Fruit fly (Drosophila melanogaster): ENCODE data around the gene Septin2.
A peak's percentile ranks its signal among the peaks of the same experiment; 100 is the strongest.

Gene Septin2

DNA sequence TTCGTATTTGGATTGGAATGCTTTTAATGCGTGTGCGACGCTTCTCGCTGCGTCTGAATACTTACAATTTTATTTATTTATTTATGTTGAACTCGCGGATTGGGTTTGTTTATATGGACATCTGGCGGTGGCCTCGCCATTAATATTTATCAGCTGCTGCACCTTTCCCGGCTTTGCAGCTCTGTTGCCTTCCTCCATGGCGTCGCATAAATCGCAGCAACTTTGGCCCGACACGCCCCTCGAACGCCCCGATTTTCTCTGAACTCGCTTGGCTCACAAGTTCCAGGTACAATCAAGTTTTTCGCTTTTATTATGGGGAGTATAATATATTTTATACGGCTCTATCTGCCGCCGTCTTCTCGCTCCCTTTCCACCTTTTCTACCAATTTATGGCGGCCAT, 12.0 kb upstream of the Septin2 start:
- no peak for TF ChIP-seq noc (tag; optimal IDR thresholded peaks at IDR 0.05)

DNA sequence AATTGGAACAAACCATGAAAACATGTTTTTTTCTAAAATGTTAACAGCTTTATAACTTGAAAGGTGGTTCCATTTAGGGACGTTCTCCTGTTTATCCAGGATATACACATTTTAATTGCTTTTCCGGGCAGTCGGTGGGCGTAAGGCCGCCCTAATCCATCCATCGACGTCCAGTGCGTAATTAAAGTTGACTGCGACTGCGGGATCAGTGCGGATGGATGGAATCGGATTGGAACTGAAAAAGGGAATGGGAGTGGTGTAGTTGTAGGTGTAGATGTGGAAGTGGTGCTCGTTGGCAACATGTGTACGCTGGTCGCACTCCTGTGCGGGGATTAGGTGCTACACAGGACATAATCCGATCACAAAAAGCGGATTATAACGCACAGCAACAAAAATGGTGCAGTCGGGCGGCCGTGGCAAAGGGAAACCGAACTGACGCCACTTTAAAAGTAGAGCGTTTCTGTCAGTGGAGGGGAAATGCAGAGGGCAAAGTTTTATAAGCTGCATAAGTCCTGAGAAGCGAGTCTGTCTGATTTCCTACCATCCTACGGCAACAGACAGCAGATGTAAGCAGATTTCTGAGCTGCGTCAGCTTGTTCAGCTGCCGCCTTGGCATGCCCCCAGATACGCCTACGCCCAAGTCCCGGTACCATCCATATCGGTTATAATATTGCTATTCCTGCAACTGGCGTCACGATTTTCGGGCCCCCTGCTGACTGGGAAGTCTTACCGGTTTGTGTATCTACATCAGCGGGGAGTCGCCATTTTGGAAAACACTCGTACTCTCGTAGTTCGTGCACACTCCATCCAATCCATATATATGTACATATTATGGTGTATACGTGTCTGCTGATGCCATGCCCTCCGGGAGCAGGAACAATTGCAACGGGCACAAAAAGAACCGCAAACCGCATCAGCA, 9.5 kb upstream of the Septin2 start:
- no peak for TF ChIP-seq noc (tag; optimal IDR thresholded peaks at IDR 0.05)

DNA sequence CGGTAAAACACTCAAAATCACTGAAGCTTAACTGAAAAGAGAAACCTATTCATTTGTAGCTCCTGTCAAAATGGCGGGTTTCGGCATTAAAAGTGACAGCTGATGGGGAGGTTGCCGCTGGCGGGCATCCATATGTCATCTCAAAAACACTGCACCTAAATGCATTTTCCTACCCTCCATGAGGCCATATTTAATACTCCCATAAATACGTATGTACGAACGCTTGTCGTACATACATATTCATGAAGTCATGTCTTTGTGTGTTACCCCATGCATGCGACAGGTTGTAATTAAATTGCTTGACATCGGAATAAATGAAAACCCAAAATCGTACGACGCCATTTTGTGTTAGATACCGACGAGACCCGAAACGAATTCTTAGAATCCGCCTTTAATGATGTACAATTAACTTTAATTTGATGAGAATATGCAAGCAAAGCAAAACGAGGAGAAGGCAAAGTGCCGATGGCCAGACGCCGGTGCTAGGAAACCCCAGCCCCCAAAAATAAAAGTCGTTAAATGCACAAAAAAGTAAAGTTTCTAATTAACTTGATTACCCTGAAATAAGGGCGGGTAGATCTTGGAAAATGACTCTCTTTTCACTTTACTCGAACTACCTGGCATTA, 8.3 kb upstream of the Septin2 start:
- TF ChIP-seq noc (tag; optimal IDR thresholded peaks at IDR 0.05), result no peak

DNA sequence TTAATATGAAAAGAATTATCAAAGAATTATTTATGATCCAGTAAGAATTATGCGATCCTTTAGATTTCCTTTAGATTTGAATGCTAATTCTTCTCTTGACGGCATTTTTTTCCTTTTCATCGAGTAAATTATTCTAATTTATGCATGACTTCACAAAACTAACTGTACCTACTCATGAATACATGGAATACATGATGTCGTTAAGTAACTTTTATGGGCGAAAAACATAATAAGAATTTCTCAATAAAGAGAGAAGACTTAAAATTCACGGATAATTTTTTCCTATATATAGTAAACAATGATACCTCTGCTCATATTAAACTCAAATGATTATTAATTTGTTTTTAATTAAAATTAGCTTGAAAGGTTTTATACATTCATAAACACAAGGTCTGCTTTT, 7.7 kb upstream of the Septin2 start:
- TF ChIP-seq noc (tag; optimal IDR thresholded peaks at IDR 0.05), result no peak

DNA sequence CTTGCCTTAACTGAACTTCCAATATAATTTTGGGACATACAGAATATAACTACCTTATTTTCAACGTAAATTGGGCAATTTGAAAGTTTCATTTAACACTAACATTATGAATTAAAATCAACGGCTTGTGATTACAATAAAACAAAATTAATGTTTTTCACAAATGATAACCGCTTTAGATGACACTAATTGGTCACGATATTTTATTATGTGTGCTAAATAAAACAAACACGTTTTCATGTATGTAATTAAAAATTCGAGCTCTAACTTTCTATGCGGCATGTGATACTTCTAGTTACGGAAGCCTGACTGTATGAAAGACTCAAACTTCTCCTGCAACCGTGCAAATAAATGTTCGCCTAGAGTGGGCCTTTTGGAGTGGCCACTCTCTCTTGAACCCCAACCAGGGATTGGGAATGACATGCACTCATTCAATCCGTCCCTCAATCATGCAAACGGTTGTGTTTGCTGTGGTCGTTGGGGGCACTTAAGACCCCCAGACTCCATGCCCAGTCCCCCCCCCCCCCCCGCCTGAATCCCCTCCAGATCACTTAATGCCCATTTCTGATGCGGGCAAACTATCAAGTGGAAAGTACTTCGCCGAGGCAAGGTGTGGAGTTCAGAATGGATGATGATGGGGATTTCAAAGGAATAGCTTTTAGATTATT, 7.1 kb upstream of the Septin2 start:
- no peak for TF ChIP-seq noc (tag; optimal IDR thresholded peaks at IDR 0.05)

DNA sequence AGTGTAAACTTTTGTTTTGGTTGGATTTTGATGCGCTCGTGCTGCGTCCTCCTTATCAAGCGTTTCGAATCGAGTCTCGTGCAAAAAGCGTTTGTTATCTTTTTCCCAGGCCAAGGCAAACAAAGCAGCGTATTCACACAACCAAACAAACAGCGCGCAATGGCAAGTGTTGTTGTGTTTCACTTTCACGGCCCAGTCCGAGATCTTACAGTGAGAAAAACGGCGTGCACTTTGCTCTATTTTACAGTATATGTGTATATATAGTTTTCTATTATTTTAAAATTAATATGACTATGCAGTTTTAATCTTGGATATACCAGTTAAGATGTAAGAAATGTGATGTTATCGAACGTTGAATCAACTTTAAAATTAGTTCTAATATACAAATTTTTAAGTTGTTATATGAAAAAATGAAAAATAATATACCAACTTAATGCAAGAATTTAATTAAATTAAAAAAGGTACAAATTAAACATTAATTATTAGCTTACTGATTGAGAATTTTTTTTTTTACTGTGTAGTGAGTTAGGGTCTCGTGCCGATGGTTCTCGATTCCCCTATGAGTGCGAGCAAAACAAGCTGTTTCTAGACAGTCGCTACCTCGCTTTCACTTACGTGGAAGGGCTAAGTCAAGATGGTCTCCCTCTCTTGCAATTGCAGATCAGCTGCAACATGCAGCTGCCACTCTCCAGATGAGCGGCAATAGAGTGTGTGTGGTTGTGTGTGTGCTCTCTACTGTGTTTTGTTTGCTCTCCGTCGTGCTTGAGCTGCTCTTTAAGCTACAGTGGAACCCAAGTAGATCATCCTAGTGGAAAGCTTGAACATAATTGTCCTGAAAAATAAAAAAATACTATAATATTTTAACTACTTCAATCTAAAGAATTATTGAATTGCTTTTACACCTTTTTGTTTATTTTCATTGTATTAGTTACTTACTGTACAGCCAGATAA, 6.3 kb upstream of the Septin2 start:
- peak; percentile 91 for TF ChIP-seq noc (tag; optimal IDR thresholded peaks at IDR 0.05)

DNA sequence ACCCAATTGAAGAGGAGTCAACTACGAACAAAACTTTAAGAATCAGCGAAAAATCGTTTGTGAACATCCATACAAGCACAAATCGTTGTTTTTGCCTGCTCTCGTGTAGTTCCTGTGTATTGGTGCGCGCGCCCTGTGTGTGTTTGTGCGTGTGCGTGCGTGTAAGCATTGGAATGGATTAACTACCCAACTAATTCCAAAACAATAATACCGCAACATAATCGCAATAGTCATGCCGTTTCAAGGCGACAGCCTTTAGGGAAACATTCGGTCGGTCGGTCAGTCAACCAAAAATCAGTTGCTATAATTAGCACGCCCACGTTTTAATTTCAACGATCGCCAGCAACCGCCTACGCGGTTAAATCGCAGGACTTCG, 5.3 kb upstream of the Septin2 start:
- no peak for TF ChIP-seq noc (tag; optimal IDR thresholded peaks at IDR 0.05)

DNA sequence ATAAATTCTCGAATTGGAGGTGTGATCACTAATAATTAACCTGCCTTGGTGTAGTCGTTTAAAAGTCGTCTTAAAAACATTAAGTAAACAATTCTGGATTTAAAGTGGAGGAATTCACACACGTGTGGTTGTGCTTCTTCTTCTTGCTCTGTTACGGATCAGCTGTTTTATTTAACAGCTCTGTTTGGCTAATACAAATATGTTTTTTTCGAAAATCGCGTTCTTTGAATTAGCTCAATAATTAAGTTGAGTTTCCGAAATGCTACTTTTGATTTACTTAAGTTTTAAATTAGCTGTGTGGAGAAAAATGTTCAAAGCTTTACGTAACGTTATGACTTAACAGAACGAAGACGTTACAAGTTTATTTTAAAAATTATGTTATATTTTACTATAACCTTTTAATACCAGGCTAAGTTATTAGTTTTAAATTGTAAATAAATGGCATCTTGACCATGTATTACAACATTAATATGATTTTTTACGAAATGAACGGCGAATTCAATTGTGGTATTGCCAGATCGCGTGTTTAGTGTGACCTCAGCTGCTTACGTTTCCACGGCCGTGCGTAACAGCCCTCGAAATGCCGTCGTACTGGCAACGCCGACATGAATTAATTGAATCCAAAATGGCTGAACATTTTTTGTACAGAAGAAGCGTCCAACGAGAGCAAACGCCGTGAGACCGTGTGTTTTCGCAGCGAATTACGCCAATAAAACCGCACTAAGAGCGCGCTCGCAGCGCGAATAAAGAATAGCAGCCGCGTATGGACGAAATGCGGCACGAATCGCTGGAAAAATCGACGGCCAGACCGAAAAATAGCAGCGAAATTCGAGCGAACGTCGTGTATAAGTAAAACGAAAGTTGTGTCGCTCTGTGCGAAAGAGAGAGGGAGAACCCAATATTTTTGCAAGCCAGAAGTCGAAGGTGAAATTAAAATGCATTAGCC, 4.6 kb upstream of the Septin2 start, which contains the start of the genes Pus1 and bon:
TSS of gene Pus1 (minus strand) at position 155 of the 946 bp plus-strand sequence.
TSS of gene bon (plus strand) at position 623 of the 946 bp plus-strand sequence.
- TF ChIP-seq noc (tag; optimal IDR thresholded peaks at IDR 0.05), result peak; percentile 1

DNA sequence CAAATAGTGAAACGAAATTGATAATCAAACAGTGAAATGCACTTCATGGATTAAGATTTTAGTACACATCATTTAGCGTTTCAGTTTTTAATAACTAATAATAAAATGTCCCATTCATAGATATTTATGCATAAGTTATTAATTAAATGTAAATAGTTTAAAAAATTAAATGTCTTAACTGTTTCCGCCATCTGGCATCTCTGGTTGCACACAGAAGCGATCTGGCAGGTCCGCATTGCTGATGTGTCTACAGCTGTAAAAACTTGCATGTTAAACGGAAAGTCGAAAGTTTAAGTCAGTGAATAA, 277 bp upstream of the Septin2 start, which contains the start of gene Srp72:
TSS of gene Srp72 (plus strand) at position 232 of the 306 bp plus-strand sequence.
- peak; percentile 36 for TF ChIP-seq noc (tag; optimal IDR thresholded peaks at IDR 0.05)

DNA sequence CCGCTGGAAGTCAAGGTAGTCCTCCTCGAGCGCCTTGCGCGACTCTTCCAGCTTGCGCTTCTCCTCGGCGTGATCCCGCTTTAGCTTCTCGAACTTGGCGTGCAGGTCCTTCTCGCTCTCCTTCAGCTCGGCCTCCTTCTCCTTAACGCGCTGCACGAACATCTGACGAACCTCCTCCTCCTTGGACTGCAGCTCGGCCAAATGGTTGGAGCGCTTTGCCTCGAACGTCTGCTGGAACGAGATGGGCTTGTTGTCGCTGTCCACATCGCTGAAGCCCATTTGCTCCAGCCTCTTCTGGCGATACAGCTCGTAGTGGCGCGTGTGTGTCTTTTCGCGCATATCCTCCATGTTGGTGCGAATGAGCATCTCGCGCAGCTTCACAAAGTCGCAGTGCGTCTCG, 1.7 kb downstream of the Septin2 start:
- TF ChIP-seq noc (tag; optimal IDR thresholded peaks at IDR 0.05), result no peak

DNA sequence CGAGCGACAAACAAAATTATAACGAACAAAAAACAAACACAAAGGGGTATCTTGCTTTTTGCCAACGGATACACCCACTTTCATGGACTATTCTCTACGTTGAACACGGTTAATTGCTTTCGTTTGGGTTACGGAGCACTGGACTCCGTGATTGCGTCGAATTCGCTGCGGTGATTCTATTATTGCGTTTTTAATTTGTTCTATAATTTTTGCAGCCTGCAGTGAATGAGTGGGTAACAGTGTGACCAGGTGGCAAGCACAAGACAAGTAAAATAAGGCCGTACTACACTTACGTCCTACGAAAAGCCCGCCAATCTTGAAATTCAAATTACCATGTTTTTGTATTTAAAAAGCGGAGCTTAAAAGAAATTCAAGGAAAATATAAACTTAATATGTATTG, 2.6 kb downstream of the Septin2 start, which contains the start of gene CG16953:
TSS of gene CG16953 (minus strand) at position 268 of the 400 bp plus-strand sequence.
- no peak for TF ChIP-seq noc (tag; optimal IDR thresholded peaks at IDR 0.05)

DNA sequence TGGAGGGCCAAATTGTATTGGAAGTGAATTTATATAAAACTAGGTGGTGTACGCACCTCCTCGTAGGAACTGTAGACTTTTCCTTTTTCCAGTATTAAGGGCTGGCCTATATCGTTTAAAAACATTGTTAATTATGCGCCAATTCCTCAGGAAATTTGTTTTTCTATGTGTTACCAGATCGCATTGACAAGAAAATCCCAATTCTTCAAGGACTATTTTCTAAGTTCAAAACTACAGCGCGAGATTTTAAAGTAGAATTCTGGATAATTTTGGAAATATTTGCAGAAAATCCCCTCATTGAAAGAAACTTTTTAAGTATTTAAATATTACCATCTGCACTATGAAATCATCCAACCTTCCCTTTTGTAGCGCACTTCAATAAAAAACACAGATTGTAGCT, 6.8 kb downstream of the Septin2 start, which contains the start of gene CG34008:
TSS of gene CG34008 (minus strand) at position 147 of the 400 bp plus-strand sequence.
- TF ChIP-seq noc (tag; optimal IDR thresholded peaks at IDR 0.05), result no peak

DNA sequence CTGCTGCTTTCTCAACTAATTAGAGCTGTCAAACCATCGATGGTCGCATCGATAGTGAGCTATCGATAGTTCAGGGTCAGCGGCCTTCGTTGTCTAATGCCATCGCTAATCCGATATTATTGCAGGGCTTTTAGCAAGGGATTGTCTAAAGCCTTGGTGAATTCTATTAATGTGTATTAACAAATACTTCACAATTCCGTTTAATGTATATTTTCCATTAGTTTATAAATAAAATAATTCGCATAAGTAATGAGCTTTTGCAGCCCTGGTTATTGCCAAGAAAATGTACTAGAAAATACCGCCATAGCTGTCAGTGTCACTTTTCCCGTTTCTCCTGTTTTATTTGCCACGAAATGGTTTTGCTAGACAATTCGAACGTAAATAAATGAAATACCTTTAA, 8.3 kb downstream of the Septin2 start, which contains the start of the genes EloB and Srp14:
TSS of gene EloB (minus strand) at position 35 of the 400 bp plus-strand sequence.
TSS of gene Srp14 (plus strand) at position 300 of the 400 bp plus-strand sequence.
- peak; percentile 80 for TF ChIP-seq noc (tag; optimal IDR thresholded peaks at IDR 0.05)

DNA sequence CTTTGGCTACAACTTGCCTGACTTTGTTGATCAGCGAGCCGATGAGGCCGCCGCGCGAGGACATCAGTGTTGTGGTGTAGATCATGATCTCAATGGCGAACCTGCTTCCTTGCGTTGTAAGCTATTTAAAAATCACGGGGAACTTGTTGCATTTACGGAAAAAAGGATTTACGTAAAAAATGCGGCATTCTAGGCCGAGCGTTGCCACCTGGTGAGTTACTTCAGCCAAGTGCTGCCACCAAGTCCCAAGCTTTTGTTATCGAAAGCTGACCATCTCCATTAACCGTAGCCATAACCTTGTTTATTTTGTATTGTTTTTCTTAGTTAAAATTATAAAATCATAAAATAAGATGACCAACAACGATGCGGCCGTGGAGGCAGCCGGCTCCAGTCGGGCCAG, 11.4 kb downstream of the Septin2 start, which contains the start of the genes TFAM and CG5412:
TSS of gene TFAM (minus strand) at position 222 of the 400 bp plus-strand sequence.
TSS of gene CG5412 (plus strand) at position 265 of the 400 bp plus-strand sequence.
- no peak for TF ChIP-seq noc (tag; optimal IDR thresholded peaks at IDR 0.05)
